Worm (Caenorhabditis elegans): ENCODE measurements around the gene F38A6.5.

- no peak for TF ChIP-seq lsy-2 (tag; optimal IDR thresholded peaks at IDR 0.05)
- TF ChIP-seq ceh-43 (GFP tag; optimal IDR thresholded peaks at IDR 0.05), result no peak
- TF ChIP-seq snpc-4 (tag; optimal IDR thresholded peaks at IDR 0.05), result no peak
- no peak for TF ChIP-seq blmp-1 (tag; optimal IDR thresholded peaks at IDR 0.05)
- no peak for TF ChIP-seq elt-3 (tag; optimal IDR thresholded peaks at IDR 0.05)
- no peak for TF ChIP-seq ceh-83 (GFP tag; optimal IDR thresholded peaks at IDR 0.05)
Measured at ce11 chrV:20761758-20762157, 11.8 kb downstream of the F38A6.5 start.
